Worm (Caenorhabditis elegans): ENCODE measurements around the gene daao-1.

daao-1 gene

DNA sequence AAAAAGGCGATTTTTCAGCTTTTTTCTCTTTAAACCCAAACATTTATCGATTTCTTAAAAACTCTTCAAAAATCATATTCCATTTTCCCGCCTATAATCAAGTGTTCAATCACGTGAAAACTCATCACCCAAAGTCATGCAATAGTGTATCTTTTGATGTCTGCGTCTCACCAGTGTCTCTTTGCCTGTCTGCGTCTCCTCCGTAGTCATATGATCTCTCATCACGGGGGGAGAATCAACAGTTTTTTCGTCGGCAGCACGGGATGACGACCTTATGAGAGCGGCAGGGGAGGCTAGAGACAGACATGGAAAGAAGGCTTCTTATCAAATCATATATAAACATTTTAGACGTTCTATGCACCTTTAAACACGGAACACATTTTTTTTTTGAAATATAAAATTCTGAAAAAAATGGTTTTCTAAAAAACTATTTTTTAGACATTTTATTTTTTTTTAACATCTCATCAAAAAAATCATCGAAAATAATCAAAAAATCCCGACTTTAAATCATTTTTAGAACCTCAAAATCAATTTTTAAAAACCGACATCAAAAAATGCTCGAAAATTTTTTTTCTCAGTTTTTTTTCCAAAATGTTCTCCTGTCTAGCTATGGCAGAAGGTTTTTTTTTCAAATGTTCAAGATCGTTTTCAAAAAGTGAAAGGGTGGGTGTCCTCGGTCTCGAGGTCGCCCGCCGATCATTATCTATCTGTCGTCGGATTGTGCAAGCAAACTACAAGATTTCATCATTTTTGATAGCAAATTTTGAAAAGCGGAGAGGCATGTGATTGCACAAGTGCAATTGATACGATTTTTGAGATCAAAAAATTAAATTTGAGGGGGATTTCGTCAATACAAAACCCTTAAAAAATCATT is 11.8 kb upstream of the daao-1 start (continued):
- TF ChIP-seq lsy-2 (tag; optimal IDR thresholded peaks at IDR 0.05) = peak; percentile 88 to 95
- peak; percentile 87 for TF ChIP-seq arid-1 (GFP tag; conservative IDR thresholded peaks at IDR 0.05)
- TF ChIP-seq egl-27 (tag; optimal IDR thresholded peaks at IDR 0.05) = no peak
- TF ChIP-seq ceh-82 (tag; optimal IDR thresholded peaks at IDR 0.05) = no peak
- no peak for TF ChIP-seq F26F4.8 (GFP tag; conservative IDR thresholded peaks at IDR 0.05)
- TF ChIP-seq lin-38 (GFP tag; IDR thresholded peaks at IDR 0.05) = peak; percentile 84
- peak; percentile 48 for TF ChIP-seq snpc-1.2 (GFP tag; IDR thresholded peaks at IDR 0.05)
- peak; percentile 90 for TF ChIP-seq duxl-1 (tag; optimal IDR thresholded peaks at IDR 0.05; ENCODE audit: poor library complexity)
- TF ChIP-seq hlh-30 (tag; optimal IDR thresholded peaks at IDR 0.05; ENCODE audit: insufficient read depth) = peak; percentile 100
- peak; percentile 93 for TF ChIP-seq saeg-2 (GFP tag; IDR thresholded peaks at IDR 0.05)
- peak; percentile 60; the same call in 1 of the 2 replicates for TF ChIP-seq lim-7 (GFP tag; IDR thresholded peaks at IDR 0.05)
- peak; percentile 96 for TF ChIP-seq nhr-48 (tag; optimal IDR thresholded peaks at IDR 0.05)
- TF ChIP-seq ceh-44 (GFP tag; IDR thresholded peaks at IDR 0.05) = 0 out of 2 replicates have a peak, but pooled peaks have one; percentile 37
- peak; percentile 40 for TF ChIP-seq Y5F2A.4 (GFP tag; optimal IDR thresholded peaks at IDR 0.05)
- peak; percentile 96 for TF ChIP-seq mxl-2 (GFP tag; conservative IDR thresholded peaks at IDR 0.05)
- TF ChIP-seq php-3 (GFP tag; IDR thresholded peaks at IDR 0.05) = peak; percentile 94
- no peak for TF ChIP-seq ZK546.5 (tag; optimal IDR thresholded peaks at IDR 0.05)
- TF ChIP-seq lin-1 (GFP tag; IDR thresholded peaks at IDR 0.05) = peak; percentile 95
- TF ChIP-seq mdt-29 (GFP tag; IDR thresholded peaks at IDR 0.05) = peak; percentile 99
- no peak for TF ChIP-seq lin-39 (tag; optimal IDR thresholded peaks at IDR 0.05)
- TF ChIP-seq zip-11 (GFP tag; IDR thresholded peaks at IDR 0.05) = no peak
- TF ChIP-seq nhr-28 (tag; optimal IDR thresholded peaks at IDR 0.05) = peak; percentile 99
- peak; percentile 83 for TF ChIP-seq dmd-9 (GFP tag; IDR thresholded peaks at IDR 0.05)
- peak; percentile 51 for TF ChIP-seq Y48G9A.11 (GFP tag; IDR thresholded peaks at IDR 0.05)
- TF ChIP-seq ceh-62 (tag; optimal IDR thresholded peaks at IDR 0.05) = no peak
- peak; percentile 96 for TF ChIP-seq gei-8 (GFP tag; optimal IDR thresholded peaks at IDR 0.05)
- TF ChIP-seq unc-62 (GFP tag; optimal IDR thresholded peaks at IDR 0.05 in 1 of 2) = peak; percentile 66 to 99
- TF ChIP-seq unc-62 (tag; optimal IDR thresholded peaks at IDR 0.05) = no peak
- peak; percentile 82 for TF ChIP-seq dpl-1 (GFP tag; optimal IDR thresholded peaks at IDR 0.05)
- peak; percentile 62 for TF ChIP-seq F37D6.2 (tag; optimal IDR thresholded peaks at IDR 0.05)
- TF ChIP-seq daf-19 (GFP tag; conservative IDR thresholded peaks at IDR 0.05) = no peak
- no peak for TF ChIP-seq attf-4 (tag; optimal IDR thresholded peaks at IDR 0.05)
- TF ChIP-seq R02D3.7 (tag; optimal IDR thresholded peaks at IDR 0.05) = no peak
- peak; percentile 60 for TF ChIP-seq pqm-1 (tag; optimal IDR thresholded peaks at IDR 0.05)
- no peak for TF ChIP-seq lir-3 (tag; optimal IDR thresholded peaks at IDR 0.05)
- TF ChIP-seq zfp-2 (tag; optimal IDR thresholded peaks at IDR 0.05) = peak; percentile 24
- no peak for TF ChIP-seq nhr-111 (GFP tag; optimal IDR thresholded peaks at IDR 0.05)
- peak; percentile 95 for TF ChIP-seq jun-1 (tag; optimal IDR thresholded peaks at IDR 0.05)
- TF ChIP-seq F49E8.2 (tag; optimal IDR thresholded peaks at IDR 0.05; ENCODE audit: borderline replicate concordance) = no peak
- peak; percentile 91 for TF ChIP-seq nhr-10 (tag; optimal IDR thresholded peaks at IDR 0.05)
- peak; percentile 93 for TF ChIP-seq pha-4 (GFP tag; IDR thresholded peaks at IDR 0.05)
- peak; percentile 94 for TF ChIP-seq pha-4 (tag; optimal IDR thresholded peaks at IDR 0.05)
- TF ChIP-seq ceh-20 (GFP tag; IDR thresholded peaks at IDR 0.05) = peak; percentile 99
- peak; percentile 86 for TF ChIP-seq ama-1 (optimal IDR thresholded peaks at IDR 0.05)
- no peak for TF ChIP-seq unc-130 (GFP tag; optimal IDR thresholded peaks at IDR 0.05)
- TF ChIP-seq zag-1 (tag; optimal IDR thresholded peaks at IDR 0.05) = no peak
- peak; percentile 100 for TF ChIP-seq dve-1 (tag; optimal IDR thresholded peaks at IDR 0.05; ENCODE audit: insufficient read depth)
- no peak for TF ChIP-seq ceh-32 (tag; optimal IDR thresholded peaks at IDR 0.05; ENCODE audit: poor library complexity)
- TF ChIP-seq snpc-4 (tag; optimal IDR thresholded peaks at IDR 0.05) = peak; percentile 41
- TF ChIP-seq aha-1 (tag) = peak; percentile 97
